Worm (Caenorhabditis elegans) whole organism, young adult: ENCODE data around the gene F44E5.5.

ENCODE experiments used
- B0019.2 ChIP-seq: fragments of 200-800 bp; sonication (Bioruptor generic); conservative IDR thresholded peaks from 2 replicates; pipeline ENCODE4 v1.3.6; 2022; ENCODE audit warnings: missing genetic modification reagents, missing genetic modification characterization, missing compliant biosample characterization
- B0336.3 ChIP-seq: fragments of 200-800 bp; sonication (Bioruptor generic); IDR thresholded peaks from 2 replicates; pipeline ENCODE4 v1.3.6; 2022; ENCODE audit warnings: missing genetic modification characterization, missing compliant biosample characterization
- C06A6.2 ChIP-seq: fragments of 200-800 bp; sonication (Bioruptor generic); conservative IDR thresholded peaks from 2 replicates; pipeline ENCODE4 v1.3.6; 2022; ENCODE audit warnings: missing genetic modification characterization, missing compliant biosample characterization
- C17E4.6 ChIP-seq: fragments of 200-800 bp; sonication (Bioruptor generic); IDR thresholded peaks from 2 replicates; pipeline ENCODE4 v1.3.6; 2022; ENCODE audit warnings: missing genetic modification reagents, missing genetic modification characterization, missing compliant biosample characterization
- F10E7.11 ChIP-seq: sonication (generic microtip); optimal IDR thresholded peaks from 2 replicates; lab custom pipeline; 2017; ENCODE audit warnings: mild to moderate bottlenecking, missing genetic modification characterization, moderate library complexity, missing compliant biosample characterization
- F33H1.4 ChIP-seq: fragments of 200-800 bp; sonication (Bioruptor generic); IDR thresholded peaks from 2 replicates; pipeline ENCODE4 v1.3.6; 2022; ENCODE audit warnings: missing genetic modification reagents, missing genetic modification characterization, missing compliant biosample characterization
- F37B4.10 ChIP-seq: fragments of 200-800 bp; sonication (Bioruptor generic); IDR thresholded peaks from 2 replicates; pipeline ENCODE4 v1.3.6; 2022; ENCODE audit warnings: missing genetic modification characterization, missing compliant biosample characterization
- F57C9.4 ChIP-seq: sonication (generic microtip); optimal IDR thresholded peaks from 2 replicates; lab custom pipeline; 2017; ENCODE audit warnings: mild to moderate bottlenecking, missing genetic modification characterization, missing compliant biosample characterization
- T26A5.8 ChIP-seq: sonication (generic microtip); optimal IDR thresholded peaks from 2 replicates; lab custom pipeline; 2016; ENCODE audit warnings: missing genetic modification characterization, missing compliant biosample characterization
- Y53F4B.3 ChIP-seq: fragments of 200-800 bp; sonication (Bioruptor generic); IDR thresholded peaks from 2 replicates; pipeline ENCODE4 v1.3.6; 2022; ENCODE audit warnings: missing genetic modification reagents, missing genetic modification characterization, missing compliant biosample characterization
- Y53G8AR.9 ChIP-seq: fragments of 200-800 bp; sonication (Bioruptor generic); conservative IDR thresholded peaks from 2 replicates; pipeline ENCODE4 v1.3.6; 2022; ENCODE audit warnings: missing genetic modification reagents, missing genetic modification characterization, missing compliant biosample characterization
- Y56A3A.18 ChIP-seq: fragments of 200-800 bp; sonication (Bioruptor generic); IDR thresholded peaks from 2 replicates; pipeline ENCODE4 v1.3.6; 2022; ENCODE audit warnings: missing genetic modification reagents, missing genetic modification characterization, missing compliant biosample characterization
- athp-1 ChIP-seq: sonication (generic microtip); optimal IDR thresholded peaks from 2 replicates; lab custom pipeline; 2017; ENCODE audit warnings: mild to moderate bottlenecking, missing genetic modification characterization, missing compliant biosample characterization
- bed-2 ChIP-seq: fragments of 200-800 bp; sonication (Bioruptor generic); IDR thresholded peaks from 2 replicates; pipeline ENCODE4 v1.3.6; 2022; ENCODE audit warnings: missing genetic modification reagents, missing genetic modification characterization, missing compliant biosample characterization
- cebp-1 ChIP-seq, 2 experiments: fragments of 200-800 bp in 1 of 2; sonication (Bioruptor generic) in 1 of 2; sonication (generic microtip) in 1 of 2; IDR thresholded peaks in 1 of 2; optimal IDR thresholded peaks in 1 of 2; 2 replicates each; pipeline versions ENCODE4 v1.3.6 to Lab custom; 2017 to 2022; ENCODE audit warnings: missing compliant biosample characterization in 2 of 2, missing genetic modification characterization in 2 of 2, mild to moderate bottlenecking in 1 of 2, missing genetic modification reagents in 1 of 2, moderate library complexity in 1 of 2
- cebp-2 ChIP-seq: fragments of 200-800 bp; sonication (Bioruptor generic); IDR thresholded peaks from 2 replicates; pipeline ENCODE4 v1.3.6; 2022; ENCODE audit warnings: missing genetic modification characterization, missing compliant biosample characterization
- ceh-100 ChIP-seq: fragments of 200-800 bp; sonication (Bioruptor generic); IDR thresholded peaks from 2 replicates; pipeline ENCODE4 v1.3.6; 2022; ENCODE audit warnings: missing genetic modification reagents, missing genetic modification characterization, missing compliant biosample characterization
- ceh-27 ChIP-seq: fragments of 200-800 bp; sonication (Bioruptor generic); optimal IDR thresholded peaks from 2 replicates; lab custom pipeline; 2018; ENCODE audit warnings: mild to moderate bottlenecking, missing genetic modification characterization, moderate library complexity, missing compliant biosample characterization
- ceh-40 ChIP-seq: fragments of 200-800 bp; sonication (Bioruptor generic); IDR thresholded peaks from 2 replicates; pipeline ENCODE4 v1.3.6; 2022; ENCODE audit warnings: missing genetic modification characterization, missing compliant biosample characterization
- ceh-79 ChIP-seq: sonication (generic microtip); optimal IDR thresholded peaks from 2 replicates; lab custom pipeline; 2017; ENCODE audit warnings: mild to moderate bottlenecking, missing genetic modification characterization, missing compliant biosample characterization
- ceh-91 ChIP-seq: fragments of 200-800 bp; sonication (Bioruptor generic); IDR thresholded peaks from 2 replicates; pipeline ENCODE4 v1.3.6; 2022; ENCODE audit warnings: missing genetic modification reagents, missing genetic modification characterization, missing compliant biosample characterization
- chd-7 ChIP-seq: sonication (generic microtip); optimal IDR thresholded peaks from 2 replicates; lab custom pipeline; 2016; ENCODE audit warnings: mild to moderate bottlenecking, missing genetic modification characterization, moderate library complexity, missing compliant biosample characterization
- dpl-1 ChIP-seq: fragments of 150-350 bp; optimal IDR thresholded peaks from 2 replicates; lab custom pipeline; 2014; ENCODE audit warnings: missing biosample characterization, missing genetic modification reagents, missing genetic modification characterization
- efl-1 ChIP-seq: fragments of 150-350 bp; optimal IDR thresholded peaks from 2 replicates; lab custom pipeline; 2014; ENCODE audit warnings: missing biosample characterization, missing genetic modification reagents, missing genetic modification characterization
- ekl-4 ChIP-seq: fragments of 200-800 bp; sonication (Bioruptor generic); IDR thresholded peaks from 2 replicates; pipeline ENCODE4 v1.3.6; 2022; ENCODE audit warnings: missing genetic modification reagents, missing genetic modification characterization, missing compliant biosample characterization
- ets-4 ChIP-seq: fragments of 200-800 bp; sonication (Bioruptor generic); optimal IDR thresholded peaks from 2 replicates; lab custom pipeline; 2018; ENCODE audit warnings: mild to moderate bottlenecking, missing genetic modification characterization, missing compliant biosample characterization
- lag-1 ChIP-seq: fragments of 200-800 bp; sonication (Bioruptor generic); IDR thresholded peaks from 2 replicates; pipeline ENCODE4 v1.3.6; 2022; ENCODE audit warnings: missing genetic modification reagents, missing genetic modification characterization, missing compliant biosample characterization
- let-607 ChIP-seq, 2 experiments: fragments of 200-800 bp in 1 of 2; sonication (Bioruptor generic) in 1 of 2; sonication (generic microtip) in 1 of 2; optimal IDR thresholded peaks; 2 replicates each; lab custom pipeline; 2016 to 2018; ENCODE audit warnings: mild to moderate bottlenecking in 2 of 2, missing compliant biosample characterization in 2 of 2, missing genetic modification characterization in 2 of 2, moderate library complexity in 2 of 2, missing genotype in 1 of 2
- lin-26 ChIP-seq: fragments of 200-800 bp; sonication (Bioruptor generic); IDR thresholded peaks from 2 replicates; pipeline ENCODE4 v1.3.6; 2022; ENCODE audit warnings: missing genetic modification reagents, missing genetic modification characterization, missing compliant biosample characterization
- lin-40 ChIP-seq: sonication (generic microtip); optimal IDR thresholded peaks from 2 replicates; lab custom pipeline; 2016; ENCODE audit warnings: missing genetic modification characterization, mild to moderate bottlenecking, missing compliant biosample characterization, missing genotype, missing genetic modification reagents
- madf-10 ChIP-seq: sonication (generic microtip); optimal IDR thresholded peaks from 2 replicates; lab custom pipeline; 2016; ENCODE audit warnings: mild to moderate bottlenecking, missing genetic modification characterization, missing compliant biosample characterization
- mcd-1 ChIP-seq: fragments of 200-800 bp; sonication (Bioruptor generic); IDR thresholded peaks from 2 replicates; pipeline ENCODE4 v1.3.6; 2022; ENCODE audit warnings: missing genetic modification reagents, missing genetic modification characterization, missing compliant biosample characterization
- mxl-1 ChIP-seq: sonication (generic microtip); optimal IDR thresholded peaks from 2 replicates; lab custom pipeline; 2016; ENCODE audit warnings: missing genetic modification characterization, missing compliant biosample characterization
- nfyb-1 ChIP-seq: fragments of 200-800 bp; sonication (Bioruptor generic); IDR thresholded peaks from 2 replicates; pipeline ENCODE4 v1.3.6; 2022; ENCODE audit warnings: missing genetic modification reagents, missing genetic modification characterization, missing compliant biosample characterization
- nhr-80 ChIP-seq: sonication (generic microtip); optimal IDR thresholded peaks from 2 replicates; lab custom pipeline; 2016; ENCODE audit warnings: missing genetic modification characterization, missing compliant biosample characterization
- nhr-90 ChIP-seq: sonication (generic microtip); optimal IDR thresholded peaks from 2 replicates; lab custom pipeline; 2016; ENCODE audit warnings: missing genotype, mild to moderate bottlenecking, missing genetic modification characterization, missing compliant biosample characterization
- rec-8 ChIP-seq, 2 experiments: sonication (generic microtip); optimal IDR thresholded peaks; 2 replicates each; lab custom pipeline; 2016; ENCODE audit warnings: mild to moderate bottlenecking in 2 of 2, missing genetic modification characterization in 2 of 2, missing genetic modification reagents in 2 of 2, missing genotype in 2 of 2, missing biosample characterization in 1 of 2, missing compliant biosample characterization in 1 of 2, moderate library complexity in 1 of 2
- repo-1 ChIP-seq: sonication (generic microtip); optimal IDR thresholded peaks from 2 replicates; lab custom pipeline; 2017; ENCODE audit warnings: mild to moderate bottlenecking, missing genetic modification characterization, missing compliant biosample characterization
- tbx-9 ChIP-seq: sonication (generic microtip); optimal IDR thresholded peaks from 2 replicates; lab custom pipeline; 2016; ENCODE audit warnings: borderline replicate concordance, missing genetic modification characterization, inconsistent platforms, missing compliant biosample characterization
- tlf-1 ChIP-seq: fragments of 200-800 bp; sonication (Bioruptor generic); optimal IDR thresholded peaks from 2 replicates; lab custom pipeline; 2018; ENCODE audit warnings: mild to moderate bottlenecking, missing genetic modification characterization, missing compliant biosample characterization
- zfh-2 ChIP-seq: fragments of 200-800 bp; sonication (Bioruptor generic); conservative IDR thresholded peaks from 2 replicates; pipeline ENCODE4 v1.3.6; 2022; ENCODE audit warnings: missing genetic modification reagents, missing genetic modification characterization, missing compliant biosample characterization
- zim-3 ChIP-seq: sonication (generic microtip); optimal IDR thresholded peaks from 2 replicates; lab custom pipeline; 2017; ENCODE audit warnings: mild to moderate bottlenecking, missing genetic modification characterization, moderate library complexity, missing compliant biosample characterization
- ztf-22 ChIP-seq: fragments of 200-800 bp; sonication (Bioruptor generic); optimal IDR thresholded peaks from 2 replicates; lab custom pipeline; 2018; ENCODE audit warnings: mild to moderate bottlenecking, missing genetic modification characterization, moderate library complexity, missing compliant biosample characterization
- ztf-28 ChIP-seq: fragments of 200-800 bp; sonication (Bioruptor generic); IDR thresholded peaks from 2 replicates; pipeline ENCODE4 v1.3.6; 2022; ENCODE audit warnings: missing genetic modification reagents, missing genetic modification characterization, missing compliant biosample characterization

F44E5.5 gene

ce11 chrII:11739199-11739598 lies 20.3 kb upstream of the F44E5.5 start, which contains the start of gene ctsa-1.2:
Gene ctsa-1.2, plus strand, starts transcription at chrII:11739358.
- TF ChIP-seq nhr-80 (tag; lab: Kevin White, UChicago) (peak; percentile 68), ets-4 (GFP tag; lab: Kevin White, UChicago) (peak; percentile 1), Y53G8AR.9 (GFP tag; lab: Robert Waterston, UW) (no peak)

- peak; percentile 11 for TF ChIP-seq repo-1
- no peak for TF ChIP-seq Y56A3A.18
- TF ChIP-seq madf-10 (tag; lab: Kevin White, UChicago) = no peak
- peak in 1 of 2 experiments; percentile 26 for TF ChIP-seq rec-8 (tag; optimal IDR thresholded peaks at IDR 0.05; lab: Kevin White, UChicago)
- no peak for TF ChIP-seq ztf-28
- TF ChIP-seq zfh-2 (GFP tag; lab: Robert Waterston, UW) = 0 out of 2 replicates have a peak, but pooled peaks have one; percentile 23
- TF ChIP-seq efl-1 = no peak
- TF ChIP-seq mxl-1 (tag; lab: Kevin White, UChicago) = no peak
- no peak for TF ChIP-seq B0019.2
- TF ChIP-seq Y53G8AR.9 (GFP tag; lab: Robert Waterston, UW) = no peak
- 0 out of 2 replicates have a peak, but pooled peaks have one; percentile 7 for TF ChIP-seq ekl-4
- peak; percentile 56; the same call in 1 of the 2 replicates for TF ChIP-seq cebp-2
- no peak for TF ChIP-seq Y53F4B.3 (GFP tag; lab: Robert Waterston, UW)
- TF ChIP-seq lin-26 (GFP tag; lab: Robert Waterston, UW) = no peak
- no peak for TF ChIP-seq lag-1 (GFP tag; lab: Robert Waterston, UW)
- TF ChIP-seq ztf-22 (GFP tag; lab: Kevin White, UChicago) = no peak
- TF ChIP-seq dpl-1 = no peak
- TF ChIP-seq C17E4.6 (GFP tag; lab: Robert Waterston, UW) = 0 out of 2 replicates have a peak, but pooled peaks have one; percentile 15
- no peak for TF ChIP-seq F33H1.4 (GFP tag; lab: Robert Waterston, UW)
- TF ChIP-seq T26A5.8 (tag; lab: Kevin White, UChicago) = no peak
- TF ChIP-seq F37B4.10 (GFP tag; lab: Robert Waterston, UW) = no peak
- TF ChIP-seq mcd-1 (GFP tag; lab: Robert Waterston, UW) = 0 out of 2 replicates have a peak, but pooled peaks have one; percentile 7
- peak; percentile 33 for TF ChIP-seq ceh-79 (tag; lab: Kevin White, UChicago)
These were observed 17.1 kb upstream of the F44E5.5 start for ce11 chrII:11742320-11742719.

ce11 chrII:11746782-11747288 lies 12.6 kb upstream of the F44E5.5 start:
- peak; percentile 36 for TF ChIP-seq athp-1 (tag; lab: Kevin White, UChicago)
- TF ChIP-seq nfyb-1 = 0 out of 2 replicates have a peak, but pooled peaks have one; percentile 24
- TF ChIP-seq ceh-91 (GFP tag; lab: Robert Waterston, UW) = no peak
- TF ChIP-seq lin-26 (GFP tag; lab: Robert Waterston, UW) = 0 out of 2 replicates have a peak, but pooled peaks have one; percentile 44
- TF ChIP-seq F57C9.4 (tag; lab: Kevin White, UChicago) = peak; percentile 30
- peak; percentile 52; the same call in 1 of the 2 replicates for TF ChIP-seq mcd-1 (GFP tag; lab: Robert Waterston, UW)
- peak; percentile 56; the same call in 1 of the 2 replicates for TF ChIP-seq B0336.3
- peak; percentile 35 for TF ChIP-seq F10E7.11 (tag; lab: Kevin White, UChicago)
- peak in 1 of 2 experiments; percentile 18 for TF ChIP-seq let-607 (tag; optimal IDR thresholded peaks at IDR 0.05; lab: Kevin White, UChicago)
- TF ChIP-seq chd-7 (tag; lab: Kevin White, UChicago) = peak; percentile 40
- TF ChIP-seq cebp-2 = 0 out of 2 replicates have a peak, but pooled peaks have one; percentile 42
- TF ChIP-seq nhr-90 = peak; percentile 8
- no peak for TF ChIP-seq cebp-1 (GFP tag; IDR thresholded peaks at IDR 0.05; lab: Robert Waterston, UW)
- peak; percentile 69 for TF ChIP-seq cebp-1 (tag; optimal IDR thresholded peaks at IDR 0.05; lab: Kevin White, UChicago)
- 0 out of 2 replicates have a peak, but pooled peaks have one; percentile 48 for TF ChIP-seq F37B4.10 (GFP tag; lab: Robert Waterston, UW)
- TF ChIP-seq ceh-27 (GFP tag; lab: Kevin White, UChicago) = peak; percentile 8
- TF ChIP-seq C06A6.2 = 0 out of 2 replicates have a peak, but pooled peaks have one; percentile 16
- TF ChIP-seq repo-1 = peak; percentile 52
- no peak for TF ChIP-seq tbx-9
- TF ChIP-seq ceh-40 (GFP tag; lab: Robert Waterston, UW) = no peak
- TF ChIP-seq zim-3 = peak; percentile 72
- peak; percentile 66 for TF ChIP-seq lin-40 (tag; lab: Kevin White, UChicago)
- no peak for TF ChIP-seq tlf-1 (GFP tag; lab: Kevin White, UChicago)
- peak; percentile 23; the same call in 1 of the 2 replicates for TF ChIP-seq bed-2 (GFP tag; lab: Robert Waterston, UW)
- peak; percentile 36; the same call in 1 of the 2 replicates for TF ChIP-seq ceh-100 (GFP tag; lab: Robert Waterston, UW)
